Fruit fly (Drosophila melanogaster) whole organism, embryonic: Measurements from ENCODE around the gene CRAT.

ENCODE experiments used
- Adf1 ChIP-seq: fragments of 200-800 bp; sonication (Bioruptor generic); IDR thresholded peaks from 2 replicates; pipeline ENCODE4 v1.3.6; 2022; ENCODE audit warnings: missing biosample characterization, missing genetic modification characterization
- Aef1 ChIP-seq: fragments of 200-800 bp; sonication (Bioruptor generic); IDR thresholded peaks from 3 replicates; pipeline ENCODE4 v1.3.6; 2022; ENCODE audit warnings: missing biosample characterization, missing genetic modification characterization
- Atf-2 ChIP-seq: fragments of 200-800 bp; sonication (Bioruptor generic); optimal IDR thresholded peaks from 2 replicates; lab custom pipeline; 2016; ENCODE audit warnings: missing biosample characterization, missing genetic modification characterization
- B-H2 ChIP-seq: fragments of 200-800 bp; sonication (Bioruptor generic); optimal IDR thresholded peaks from 2 replicates; lab custom pipeline; 2018; ENCODE audit warnings: missing biosample characterization, mild to moderate bottlenecking, missing genetic modification characterization
- BEAF-32 ChIP-seq: fragments of 200-800 bp; sonication (Bioruptor generic); optimal IDR thresholded peaks from 3 replicates; lab custom pipeline; 2017; ENCODE audit warnings: missing biosample characterization, missing genetic modification characterization, mild to moderate bottlenecking, moderate library complexity, missing genetic modification reagents
- CG10267 ChIP-seq: fragments of 200-800 bp; sonication (Bioruptor generic); optimal IDR thresholded peaks from 2 replicates; lab custom pipeline; 2018; ENCODE audit warnings: missing biosample characterization, mild to moderate bottlenecking, missing genetic modification characterization, moderate library complexity
- CG11560 ChIP-seq: fragments of 200-800 bp; sonication (Bioruptor generic); IDR thresholded peaks from 3 replicates; pipeline ENCODE4 v1.3.6; 2022; ENCODE audit warnings: missing biosample characterization, missing genetic modification characterization
- CG12659 ChIP-seq: fragments of 200-800 bp; sonication (Bioruptor generic); optimal IDR thresholded peaks from 3 replicates; lab custom pipeline; 2017; ENCODE audit warnings: mild to moderate bottlenecking, missing biosample characterization, missing genetic modification reagents, missing genetic modification characterization
- CG14667 ChIP-seq: fragments of 200-800 bp; sonication (Bioruptor generic); IDR thresholded peaks from 2 replicates; pipeline ENCODE4 v1.3.6; 2022; ENCODE audit warnings: missing biosample characterization, missing genetic modification characterization
- CG15269 ChIP-seq: fragments of 200-800 bp; sonication (Bioruptor generic); optimal IDR thresholded peaks from 2 replicates; lab custom pipeline; 2018; ENCODE audit warnings: missing biosample characterization, mild to moderate bottlenecking, missing genetic modification characterization, moderate library complexity
- CG17328 ChIP-seq: fragments of 200-800 bp; sonication (Bioruptor generic); IDR thresholded peaks from 2 replicates; pipeline ENCODE4 v1.3.6; 2022; ENCODE audit warnings: missing biosample characterization, missing genetic modification characterization
- CG17829 ChIP-seq: fragments of 200-800 bp; optimal IDR thresholded peaks from 2 replicates; lab custom pipeline; 2019; ENCODE audit warnings: missing biosample characterization, mild to moderate bottlenecking, missing genetic modification characterization, moderate library complexity
- CG2116 ChIP-seq: fragments of 200-800 bp; sonication (Bioruptor generic); optimal IDR thresholded peaks from 3 replicates; lab custom pipeline; 2018; ENCODE audit warnings: missing biosample characterization, mild to moderate bottlenecking, missing genetic modification characterization
- CG2199 ChIP-seq: fragments of 200-800 bp; sonication (Bioruptor generic); IDR thresholded peaks from 3 replicates; pipeline ENCODE4 v1.3.6; 2022; ENCODE audit warnings: missing biosample characterization, missing genetic modification characterization
- CG2712 ChIP-seq: fragments of 200-800 bp; optimal IDR thresholded peaks from 3 replicates; lab custom pipeline; 2019; ENCODE audit warnings: missing biosample characterization, mild to moderate bottlenecking, missing genetic modification characterization, moderate library complexity
- CG31441 ChIP-seq: fragments of 200-800 bp; sonication (Bioruptor generic); IDR thresholded peaks from 2 replicates; pipeline ENCODE4 v1.3.6; 2022; ENCODE audit warnings: missing biosample characterization, missing genetic modification characterization
- CG32772 ChIP-seq: fragments of 200-800 bp; sonication (Bioruptor generic); IDR thresholded peaks from 2 replicates; pipeline ENCODE4 v1.3.6; 2022; ENCODE audit warnings: missing biosample characterization, missing genetic modification characterization
- CG3726 ChIP-seq: fragments of 200-800 bp; sonication (Bioruptor generic); IDR thresholded peaks from 3 replicates; pipeline ENCODE4, ENCODE4 v1.3.6; 2022; ENCODE audit warnings: missing biosample characterization, missing genetic modification characterization
- CG3847 ChIP-seq: fragments of 200-800 bp; sonication (Bioruptor generic); IDR thresholded peaks from 2 replicates; pipeline ENCODE4 v1.3.6; 2022; ENCODE audit warnings: missing biosample characterization, missing genetic modification characterization
- CG4617 ChIP-seq: fragments of 200-800 bp; sonication (Bioruptor generic); optimal IDR thresholded peaks from 3 replicates; lab custom pipeline; 2016; ENCODE audit warnings: missing biosample characterization, missing genetic modification characterization, borderline replicate concordance
- CG6689 ChIP-seq: fragments of 200-800 bp; sonication (Bioruptor generic); IDR thresholded peaks from 2 replicates; pipeline ENCODE4 v1.3.6; 2022; ENCODE audit warnings: missing biosample characterization, missing genetic modification characterization
- CG9932 ChIP-seq: fragments of 200-800 bp; sonication (Bioruptor generic); IDR thresholded peaks from 2 replicates; pipeline ENCODE4 v1.3.6; 2022; ENCODE audit warnings: missing biosample characterization, missing genetic modification characterization
- CTCF ChIP-seq: fragments of 200-800 bp; sonication (Bioruptor generic); optimal IDR thresholded peaks from 2 replicates; lab custom pipeline; 2017; ENCODE audit warnings: missing biosample characterization, mild to moderate bottlenecking, missing genetic modification characterization, moderate library complexity
- CkIIα-i1 ChIP-seq: fragments of 200-800 bp; sonication (Bioruptor generic); IDR thresholded peaks from 2 replicates; pipeline ENCODE4 v1.3.6; 2022; ENCODE audit warnings: missing biosample characterization, missing genetic modification characterization
- Drgx ChIP-seq: fragments of 200-800 bp; sonication (Bioruptor generic); IDR thresholded peaks from 2 replicates; pipeline ENCODE4 v1.3.6; 2022; ENCODE audit warnings: missing biosample characterization, missing genetic modification characterization
- Fer1 ChIP-seq: fragments of 200-800 bp; sonication (Bioruptor generic); optimal IDR thresholded peaks from 2 replicates; lab custom pipeline; 2017; ENCODE audit warnings: missing biosample characterization, mild to moderate bottlenecking, missing genetic modification characterization
- HLH54F ChIP-seq: fragments of 200-800 bp; sonication (Bioruptor generic); optimal IDR thresholded peaks from 3 replicates; lab custom pipeline; 2016; ENCODE audit warnings: missing biosample characterization, missing genetic modification characterization
- Hey ChIP-seq: fragments of 200-800 bp; sonication (Bioruptor generic); optimal IDR thresholded peaks from 3 replicates; lab custom pipeline; 2018; ENCODE audit warnings: missing biosample characterization, mild to moderate bottlenecking, missing genetic modification characterization
- Meics ChIP-seq: fragments of 200-800 bp; sonication (Bioruptor generic); optimal IDR thresholded peaks from 2 replicates; lab custom pipeline; 2017; ENCODE audit warnings: missing biosample characterization, mild to moderate bottlenecking, missing genetic modification characterization
- NfI ChIP-seq: fragments of 200-800 bp; sonication (Bioruptor generic); optimal IDR thresholded peaks from 3 replicates; lab custom pipeline; 2018; ENCODE audit warnings: missing biosample characterization, mild to moderate bottlenecking, missing genetic modification characterization, moderate library complexity
- Oli ChIP-seq: fragments of 200-800 bp; sonication (Bioruptor generic); optimal IDR thresholded peaks from 2 replicates; lab custom pipeline; 2018; ENCODE audit warnings: missing biosample characterization, mild to moderate bottlenecking, missing genetic modification characterization, moderate library complexity
- Opbp ChIP-seq: fragments of 200-800 bp; sonication (Bioruptor generic); IDR thresholded peaks from 3 replicates; pipeline ENCODE4 v1.3.6; 2022; ENCODE audit warnings: missing biosample characterization, missing genetic modification characterization; ENCODE audit not compliant: partially characterized antibody
- PHDP ChIP-seq: fragments of 200-800 bp; sonication (Bioruptor generic); optimal IDR thresholded peaks from 3 replicates; lab custom pipeline; 2018; ENCODE audit warnings: missing biosample characterization, mild to moderate bottlenecking, missing genetic modification characterization, moderate library complexity
- Poxn ChIP-seq: fragments of 200-800 bp; sonication (Bioruptor generic); IDR thresholded peaks from 2 replicates; pipeline ENCODE4 v1.3.6; 2022; ENCODE audit warnings: missing biosample characterization, missing genetic modification characterization
- Rx ChIP-seq: fragments of 200-800 bp; sonication (Bioruptor generic); IDR thresholded peaks from 2 replicates; pipeline ENCODE4 v1.3.6; 2022; ENCODE audit warnings: missing biosample characterization, missing genetic modification characterization
- Sox100B ChIP-seq: fragments of 200-800 bp; sonication (Bioruptor generic); optimal IDR thresholded peaks from 3 replicates; lab custom pipeline; 2018; ENCODE audit warnings: missing biosample characterization, mild to moderate bottlenecking, missing genetic modification characterization
- bigmax ChIP-seq: fragments of 200-800 bp; sonication (Bioruptor generic); optimal IDR thresholded peaks from 2 replicates; lab custom pipeline; 2018; ENCODE audit warnings: missing biosample characterization, mild to moderate bottlenecking, missing genetic modification characterization
- caup ChIP-seq: fragments of 200-800 bp; sonication (Bioruptor generic); optimal IDR thresholded peaks from 3 replicates; lab custom pipeline; 2017; ENCODE audit warnings: missing biosample characterization, mild to moderate bottlenecking, missing genetic modification characterization, moderate library complexity; ENCODE audit not compliant: severe bottlenecking
- crc ChIP-seq: fragments of 200-800 bp; sonication (Bioruptor generic); optimal IDR thresholded peaks from 2 replicates; lab custom pipeline; 2016; ENCODE audit warnings: missing biosample characterization, missing genetic modification characterization
- dpn ChIP-seq, 2 experiments: fragments of 200-800 bp; sonication (Bioruptor generic); optimal IDR thresholded peaks; 3 replicates each; lab custom pipeline; 2016; ENCODE audit warnings: missing biosample characterization in 2 of 2, missing genetic modification characterization in 2 of 2
- her ChIP-seq: fragments of 200-800 bp; sonication (Bioruptor generic); optimal IDR thresholded peaks from 2 replicates; lab custom pipeline; 2016; ENCODE audit warnings: missing biosample characterization, missing genetic modification characterization
- ken ChIP-seq: fragments of 200-800 bp; sonication (Bioruptor generic); IDR thresholded peaks from 3 replicates; pipeline ENCODE4 v1.3.6; 2022; ENCODE audit warnings: missing biosample characterization, missing genetic modification characterization
- lab ChIP-seq: fragments of 200-800 bp; sonication (Bioruptor generic); optimal IDR thresholded peaks from 3 replicates; lab custom pipeline; 2017; ENCODE audit warnings: missing biosample characterization, missing genetic modification characterization, mild to moderate bottlenecking, moderate library complexity, missing genetic modification reagents
- mld ChIP-seq: fragments of 200-800 bp; sonication (Bioruptor generic); IDR thresholded peaks from 3 replicates; pipeline ENCODE4 v1.3.6; 2022; ENCODE audit warnings: missing biosample characterization, missing genetic modification characterization; ENCODE audit not compliant: partially characterized antibody
- nerfin-1 ChIP-seq: fragments of 200-800 bp; sonication (Bioruptor generic); optimal IDR thresholded peaks from 3 replicates; lab custom pipeline; 2019; ENCODE audit warnings: missing biosample characterization, mild to moderate bottlenecking, missing genetic modification characterization, moderate library complexity
- nerfin-2 ChIP-seq: fragments of 200-800 bp; sonication (Bioruptor generic); IDR thresholded peaks from 2 replicates; pipeline ENCODE4 v1.3.6; 2022; ENCODE audit warnings: missing biosample characterization, missing genetic modification characterization; ENCODE audit not compliant: partially characterized antibody
- ro ChIP-seq: fragments of 200-800 bp; sonication (Bioruptor generic); IDR thresholded peaks from 2 replicates; pipeline ENCODE4 v1.3.6; 2022; ENCODE audit warnings: missing biosample characterization, missing genetic modification characterization
- scrt ChIP-seq: fragments of 200-800 bp; sonication (Bioruptor generic); optimal IDR thresholded peaks from 2 replicates; lab custom pipeline; 2018; ENCODE audit warnings: missing biosample characterization, mild to moderate bottlenecking, missing genetic modification characterization, moderate library complexity
- sd ChIP-seq: fragments of 200-800 bp; sonication (Bioruptor generic); optimal IDR thresholded peaks from 3 replicates; lab custom pipeline; 2018; ENCODE audit warnings: missing biosample characterization, mild to moderate bottlenecking, missing genetic modification characterization, moderate library complexity
- tio ChIP-seq: fragments of 200-800 bp; sonication (Bioruptor generic); optimal IDR thresholded peaks from 2 replicates; lab custom pipeline; 2017; ENCODE audit warnings: missing biosample characterization, missing genetic modification characterization, inconsistent platforms
- twi ChIP-seq: fragments of 200-800 bp; optimal IDR thresholded peaks from 2 replicates; lab custom pipeline; 2019; ENCODE audit warnings: missing biosample characterization, mild to moderate bottlenecking, missing genetic modification characterization, moderate library complexity
- z ChIP-seq: fragments of 200-800 bp; sonication (Bioruptor generic); IDR thresholded peaks from 3 replicates; pipeline ENCODE4 v1.3.6; 2022; ENCODE audit warnings: missing biosample characterization, missing genetic modification characterization

CRAT gene

DNA sequence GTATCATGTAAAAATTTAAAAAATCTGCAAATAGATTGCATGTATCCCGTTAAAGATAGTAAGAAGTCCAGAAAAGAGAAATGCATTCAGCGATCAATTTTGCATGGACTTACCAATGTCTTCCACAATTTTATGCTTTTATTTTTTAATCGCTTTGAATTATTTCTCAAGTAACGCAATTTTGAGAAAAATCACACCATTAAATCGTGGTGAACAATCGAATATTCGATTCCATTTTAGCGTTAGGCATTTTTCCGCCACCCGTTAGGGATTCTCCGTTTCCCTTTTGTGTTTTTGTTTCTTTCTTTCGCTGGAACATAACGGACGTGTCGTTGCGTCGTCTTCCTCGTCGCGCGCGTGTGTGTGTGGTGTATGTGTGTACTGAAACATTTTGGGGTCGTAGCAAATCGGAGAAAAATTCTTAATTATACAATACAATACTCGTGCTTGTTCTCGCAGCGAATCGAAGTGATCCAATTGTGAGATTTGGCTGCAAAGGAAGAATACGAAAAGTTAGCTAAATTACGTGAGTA is 30.8 kb upstream of the CRAT start, which contains the start of gene gpp (continued):
- TF ChIP-seq nerfin-2 (GFP tag; lab: Robert Waterston, UW), result no peak
- TF ChIP-seq CG2199 (GFP tag; lab: Robert Waterston, UW), result no peak
- TF ChIP-seq CG14667 (GFP tag; lab: Robert Waterston, UW), result no peak
- TF ChIP-seq ro (GFP tag; lab: Robert Waterston, UW), result no peak
- TF ChIP-seq Drgx, result no peak
- TF ChIP-seq Oli (tag; lab: Kevin White, UChicago), result no peak
- TF ChIP-seq Atf-2 (GFP tag; lab: Kevin White, UChicago), result no peak
- no peak for TF ChIP-seq crc (GFP tag; lab: Kevin White, UChicago)
- TF ChIP-seq ken (GFP tag; lab: Robert Waterston, UW), result no peak
- no peak for TF ChIP-seq bigmax (GFP tag; lab: Kevin White, UChicago)
- peak; percentile 30 for TF ChIP-seq CG2712
- TF ChIP-seq CG9932 (GFP tag; lab: Robert Waterston, UW), result no peak
- TF ChIP-seq twi (tag; lab: Kevin White, UChicago), result no peak
- no peak for TF ChIP-seq lab (GFP tag; lab: Kevin White, UChicago)
- no peak for TF ChIP-seq Adf1 (GFP tag; lab: Robert Waterston, UW)
- no peak for TF ChIP-seq CG17328 (GFP tag; lab: Robert Waterston, UW)
- TF ChIP-seq CG17829 (tag; lab: Kevin White, UChicago), result peak; percentile 38
- peak; percentile 25 for TF ChIP-seq PHDP
- no peak for TF ChIP-seq z (GFP tag; lab: Robert Waterston, UW)
- TF ChIP-seq mld (GFP tag; lab: Robert Waterston, UW), result no peak
- TF ChIP-seq tio (GFP tag; lab: Kevin White, UChicago), result no peak
- peak; percentile 2 for TF ChIP-seq Sox100B (GFP tag; lab: Kevin White, UChicago)
- TF ChIP-seq CG12659, result peak; percentile 55
- peak; percentile 29 for TF ChIP-seq CTCF (GFP tag; lab: Kevin White, UChicago)
- TF ChIP-seq Fer1 (GFP tag; lab: Kevin White, UChicago), result peak; percentile 24
- no peak for TF ChIP-seq CG15269
- TF ChIP-seq CkIIα-i1 (GFP tag; lab: Robert Waterston, UW), result no peak
- TF ChIP-seq CG4617 (GFP tag; lab: Kevin White, UChicago), result peak; percentile 22
- peak; percentile 24 for TF ChIP-seq scrt
- TF ChIP-seq her (GFP tag; lab: Kevin White, UChicago), result peak; percentile 100
- TF ChIP-seq nerfin-1, result peak; percentile 26
- peak in 1 of 2 experiments; percentile 44 for TF ChIP-seq dpn (GFP tag; optimal IDR thresholded peaks at IDR 0.05; lab: Kevin White, UChicago)
- TF ChIP-seq CG6689 (GFP tag; lab: Robert Waterston, UW), result no peak
- no peak for TF ChIP-seq Aef1
- TF ChIP-seq CG3847 (GFP tag; lab: Robert Waterston, UW), result no peak
- no peak for TF ChIP-seq CG11560
- no peak for TF ChIP-seq HLH54F (GFP tag; lab: Kevin White, UChicago)
- no peak for TF ChIP-seq CG3726 (GFP tag; lab: Robert Waterston, UW)
- peak; percentile 59 for TF ChIP-seq CG2116
- peak; percentile 21 for TF ChIP-seq CG10267
- peak; percentile 50 for TF ChIP-seq sd
- no peak for TF ChIP-seq Meics (GFP tag; lab: Kevin White, UChicago)
- no peak for TF ChIP-seq B-H2 (GFP tag; lab: Kevin White, UChicago)
- TF ChIP-seq CG32772 (GFP tag; lab: Robert Waterston, UW), result no peak
- TF ChIP-seq Hey (tag; lab: Kevin White, UChicago), result no peak
- no peak for TF ChIP-seq Opbp (GFP tag; lab: Robert Waterston, UW)
- TF ChIP-seq BEAF-32 (GFP tag; lab: Kevin White, UChicago), result peak; percentile 37
- TF ChIP-seq caup, result peak; percentile 43
- no peak for TF ChIP-seq NfI
- no peak for TF ChIP-seq CG31441 (GFP tag; lab: Robert Waterston, UW)
- TF ChIP-seq Poxn (GFP tag; lab: Robert Waterston, UW), result no peak
- TF ChIP-seq Rx, result no peak
